Fruit fly (Drosophila melanogaster): ENCODE data around the gene CG31909.
A peak's percentile ranks its signal among the peaks of the same experiment; 100 is the strongest.

The CG31909 gene

DNA sequence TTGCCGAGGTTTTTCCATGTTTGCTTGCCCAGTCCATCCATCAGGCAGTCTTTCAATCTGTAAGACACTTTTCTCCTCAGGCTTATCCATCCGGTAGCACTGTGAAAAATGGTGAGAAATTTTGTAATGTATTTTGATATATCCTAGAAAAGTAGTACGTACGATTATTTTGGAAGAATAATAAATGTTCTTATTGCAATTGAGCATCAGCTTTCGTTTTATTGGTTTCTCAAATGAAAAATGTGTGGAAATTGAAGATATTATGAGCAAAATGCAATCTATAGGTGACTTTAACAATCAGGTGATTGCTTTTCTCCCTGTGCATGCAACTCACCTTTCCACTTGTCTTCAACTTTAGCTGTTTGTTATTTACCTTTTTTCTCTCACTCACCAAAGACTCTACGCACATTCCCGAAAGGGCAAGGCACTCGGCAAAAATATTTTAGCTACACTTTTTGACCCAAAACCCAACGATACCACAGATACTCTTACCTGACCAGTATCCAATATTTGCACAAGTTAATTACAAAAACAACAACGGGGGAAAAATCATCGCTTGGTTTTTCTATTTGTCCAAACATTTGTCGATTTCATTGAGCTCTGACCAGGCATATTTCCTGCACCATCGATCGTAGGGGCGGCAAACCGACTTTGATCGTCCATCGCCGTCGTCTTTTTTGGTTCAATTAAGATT lies 20.4 kb downstream of the CG31909 start:
- TF ChIP-seq CG14014 (GFP tag; IDR thresholded peaks at IDR 0.05): no peak
- peak; percentile 14 for TF ChIP-seq CG18764 (GFP tag; optimal IDR thresholded peaks at IDR 0.05)
- TF ChIP-seq fu2 (GFP tag; optimal IDR thresholded peaks at IDR 0.05): no peak
- no peak for TF ChIP-seq MTF-1 (GFP tag; optimal IDR thresholded peaks at IDR 0.05; ENCODE audit: borderline replicate concordance)
- no peak for TF ChIP-seq MESR4 (GFP tag; optimal IDR thresholded peaks at IDR 0.05)
- peak; percentile 28 for TF ChIP-seq kni (GFP tag; optimal IDR thresholded peaks at IDR 0.05)
- TF ChIP-seq vvl (GFP tag; IDR thresholded peaks at IDR 0.05): 0 out of 2 replicates have a peak, but pooled peaks have one; percentile 7
- no peak for TF ChIP-seq CG13287 (GFP tag; IDR thresholded peaks at IDR 0.05; ENCODE audit: partially characterized antibody)
- TF ChIP-seq dmrt11E (tag; optimal IDR thresholded peaks at IDR 0.05): peak; percentile 48
- TF ChIP-seq prd (optimal IDR thresholded peaks at IDR 0.05): no peak
- peak; percentile 57; the same call in 1 of the 3 replicates for TF ChIP-seq prd (GFP tag; IDR thresholded peaks at IDR 0.05)
- TF ChIP-seq ap (GFP tag; IDR thresholded peaks at IDR 0.05): no peak
- no peak for TF ChIP-seq Fer3 (tag; optimal IDR thresholded peaks at IDR 0.05)
- TF ChIP-seq Hsf (GFP tag; optimal IDR thresholded peaks at IDR 0.05): no peak
- TF ChIP-seq az2 (GFP tag; optimal IDR thresholded peaks at IDR 0.05): peak; percentile 3
- no peak for TF ChIP-seq rib (GFP tag; IDR thresholded peaks at IDR 0.05)
- TF ChIP-seq Chrac-16 (GFP tag; optimal IDR thresholded peaks at IDR 0.05): peak; percentile 5
- no peak for TF ChIP-seq D19B (GFP tag; optimal IDR thresholded peaks at IDR 0.05)
- TF ChIP-seq E2f1 (GFP tag; IDR thresholded peaks at IDR 0.05): no peak
- TF ChIP-seq CG11723 (GFP tag; optimal IDR thresholded peaks at IDR 0.05): no peak
- TF ChIP-seq Dbx (GFP tag; IDR thresholded peaks at IDR 0.05): no peak
- no peak for TF ChIP-seq D (optimal IDR thresholded peaks at IDR 0.05)
- TF ChIP-seq D (GFP tag; optimal IDR thresholded peaks at IDR 0.05): peak; percentile 29
- TF ChIP-seq CG8765 (GFP tag; IDR thresholded peaks at IDR 0.05): no peak
- TF ChIP-seq CG17829 (tag; optimal IDR thresholded peaks at IDR 0.05): peak; percentile 15
- TF ChIP-seq ems (GFP tag; optimal IDR thresholded peaks at IDR 0.05): no peak
- peak; percentile 22; the same call in 1 of the 2 replicates for TF ChIP-seq CG31441 (GFP tag; IDR thresholded peaks at IDR 0.05)
- no peak for TF ChIP-seq trh (GFP tag; optimal IDR thresholded peaks at IDR 0.05)
- TF ChIP-seq CG4404 (GFP tag; IDR thresholded peaks at IDR 0.05): 0 out of 2 replicates have a peak, but pooled peaks have one; percentile 23
- no peak for TF ChIP-seq CG13894 (tag; optimal IDR thresholded peaks at IDR 0.05)
- TF ChIP-seq CG30020 (tag; optimal IDR thresholded peaks at IDR 0.05): no peak
- no peak for TF ChIP-seq pb (GFP tag; optimal IDR thresholded peaks at IDR 0.05)
- TF ChIP-seq CG6654 (GFP tag; optimal IDR thresholded peaks at IDR 0.05): no peak
- no peak for TF ChIP-seq Kr (GFP tag; optimal IDR thresholded peaks at IDR 0.05)
- peak; percentile 46 for TF ChIP-seq CG10979 (tag; optimal IDR thresholded peaks at IDR 0.05)
- no peak for TF ChIP-seq ci (GFP tag; IDR thresholded peaks at IDR 0.05)
- TF ChIP-seq CG31224 (GFP tag; IDR thresholded peaks at IDR 0.05): no peak
- TF ChIP-seq CG17361 (GFP tag; IDR thresholded peaks at IDR 0.05): 0 out of 3 replicates have a peak, but pooled peaks have one; percentile 30
- no peak for TF ChIP-seq insv (GFP tag; optimal IDR thresholded peaks at IDR 0.05)
- no peak for TF ChIP-seq lmd (GFP tag; IDR thresholded peaks at IDR 0.05)
- no peak for TF ChIP-seq pita (GFP tag; optimal IDR thresholded peaks at IDR 0.05)
- peak; percentile 5 for TF ChIP-seq tio (GFP tag; optimal IDR thresholded peaks at IDR 0.05)
- no peak for TF ChIP-seq Atf3 (GFP tag; optimal IDR thresholded peaks at IDR 0.05)
- TF ChIP-seq Max (GFP tag; optimal IDR thresholded peaks at IDR 0.05): no peak
- peak in 1 of 2 experiments; percentile 40 for TF ChIP-seq eve (GFP tag; optimal IDR thresholded peaks at IDR 0.05)
- no peak for TF ChIP-seq CG14965 (GFP tag; optimal IDR thresholded peaks at IDR 0.05; ENCODE audit: borderline replicate concordance)
- TF ChIP-seq zf30C (GFP tag; optimal IDR thresholded peaks at IDR 0.05): peak; percentile 79
- peak in 1 of 2 experiments; percentile 35 for TF ChIP-seq tll (GFP tag; optimal IDR thresholded peaks at IDR 0.05)
- no peak for TF ChIP-seq cwo (GFP tag; optimal IDR thresholded peaks at IDR 0.05)
- peak; percentile 16 for TF ChIP-seq phol (tag; optimal IDR thresholded peaks at IDR 0.05)
